Worm (Caenorhabditis elegans) whole organism, L3 larva: Measurements from ENCODE around the gene msp-56.

ENCODE experiments used
- elt-3 ChIP-seq, 3 experiments: fragments of 150-350 bp in 1 of 3; sonication (generic microtip) in 2 of 3; optimal IDR thresholded peaks; 2 replicates in 2 of 3; 4 replicates in 1 of 3; lab custom pipeline; 2014 to 2017; ENCODE audit warnings: missing biosample characterization in 3 of 3, missing genetic modification characterization in 3 of 3
- mdl-1 ChIP-seq: fragments of 150-350 bp; optimal IDR thresholded peaks from 2 replicates; lab custom pipeline; 2014; ENCODE audit warnings: missing biosample characterization, missing genetic modification characterization
- nhr-237 ChIP-seq: fragments of 150-350 bp; optimal IDR thresholded peaks from 2 replicates; lab custom pipeline; 2014; ENCODE audit warnings: missing biosample characterization, missing genetic modification characterization

- TF ChIP-seq mdl-1 (tag; lab: Kevin White, UChicago) = no peak
- no peak for TF ChIP-seq nhr-237 (tag; lab: Kevin White, UChicago)
- no peak for TF ChIP-seq elt-3 (tag; optimal IDR thresholded peaks at IDR 0.05; lab: Kevin White, UChicago)
These were observed 32.5 kb downstream of the msp-56 start for ce11 chrIV:9873837-9874236.
